Comparison of ENCODE assay signal across 2 fruit fly cellular contexts in the genomic region with DNA sequence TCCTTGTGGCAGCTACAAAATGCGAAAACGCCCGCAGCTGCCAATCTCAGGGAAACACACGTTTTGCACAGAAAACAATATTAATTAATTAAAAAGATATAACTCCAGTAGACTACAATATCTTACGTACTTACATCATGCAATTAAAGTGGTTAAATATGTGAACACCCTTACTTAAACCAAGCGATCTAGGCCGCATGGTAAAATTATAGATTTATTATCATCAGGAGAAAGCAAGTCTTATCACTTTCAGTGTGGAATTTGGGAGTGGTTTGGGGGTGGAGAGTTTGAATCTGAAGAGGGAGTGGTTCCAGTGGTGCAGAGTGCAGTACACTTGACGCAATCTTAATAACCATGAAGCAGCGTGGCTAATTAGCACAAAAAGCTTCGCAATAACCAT.
TF ChIP-seq lines count a peak whose summit lies in the region.

No protein-coding gene starts in this region.

TF ChIP-seq in whole organism, prepupa, 60 proteins besides CTCF, POLR2A, EP300 and RAD21:
- TF ChIP-seq pdm3 (GFP tag; optimal IDR thresholded peaks at IDR 0.05; lab: Kevin White, UChicago), result no peak
- TF ChIP-seq CG4318 (GFP tag; optimal IDR thresholded peaks at IDR 0.05; lab: Kevin White, UChicago), result no peak
- no peak for TF ChIP-seq OdsH (GFP tag; optimal IDR thresholded peaks at IDR 0.05; lab: Kevin White, UChicago)
- no peak for TF ChIP-seq eg (GFP tag; IDR thresholded peaks at IDR 0.05; lab: Robert Waterston, UW)
- TF ChIP-seq Eip75B (GFP tag; optimal IDR thresholded peaks at IDR 0.05; lab: Kevin White, UChicago), result no peak
- TF ChIP-seq CG3032 (tag; optimal IDR thresholded peaks at IDR 0.05; lab: Kevin White, UChicago), result peak; percentile 7
- TF ChIP-seq Hr4 (GFP tag; optimal IDR thresholded peaks at IDR 0.05; lab: Kevin White, UChicago), result no peak
- TF ChIP-seq svp (GFP tag; lab: Kevin White, UChicago), result peak; percentile 51
- TF ChIP-seq CG11294 (GFP tag; IDR thresholded peaks at IDR 0.05; lab: Robert Waterston, UW), result no peak
- TF ChIP-seq CG6854 (GFP tag; optimal IDR thresholded peaks at IDR 0.05; lab: Kevin White, UChicago), result no peak
- TF ChIP-seq spab (GFP tag; optimal IDR thresholded peaks at IDR 0.05; lab: Kevin White, UChicago), result no peak
- TF ChIP-seq CG6808 (GFP tag; optimal IDR thresholded peaks at IDR 0.05; lab: Kevin White, UChicago), result no peak
- TF ChIP-seq Lpt (GFP tag; optimal IDR thresholded peaks at IDR 0.05; lab: Kevin White, UChicago), result no peak
- no peak for TF ChIP-seq Sox102F (GFP tag; optimal IDR thresholded peaks at IDR 0.05; lab: Kevin White, UChicago)
- TF ChIP-seq CG6792 (GFP tag; optimal IDR thresholded peaks at IDR 0.05; lab: Kevin White, UChicago), result no peak
- TF ChIP-seq Sox14 (GFP tag; optimal IDR thresholded peaks at IDR 0.05; lab: Kevin White, UChicago), result no peak
- TF ChIP-seq Hr39 (GFP tag; optimal IDR thresholded peaks at IDR 0.05; lab: Kevin White, UChicago), result peak; percentile 2
- TF ChIP-seq salr (GFP tag; optimal IDR thresholded peaks at IDR 0.05; lab: Kevin White, UChicago), result no peak
- no peak for TF ChIP-seq CG8119 (GFP tag; IDR thresholded peaks at IDR 0.05; lab: Robert Waterston, UW)
- peak; percentile 40 for TF ChIP-seq Eip78C (GFP tag; lab: Kevin White, UChicago)
- no peak for TF ChIP-seq acj6 (GFP tag; optimal IDR thresholded peaks at IDR 0.05; lab: Kevin White, UChicago)
- no peak for TF ChIP-seq Gug (GFP tag; IDR thresholded peaks at IDR 0.05; lab: Robert Waterston, UW)
- TF ChIP-seq Smox (GFP tag; optimal IDR thresholded peaks at IDR 0.05; lab: Kevin White, UChicago), result no peak
- TF ChIP-seq CG10669 (GFP tag; optimal IDR thresholded peaks at IDR 0.05; lab: Kevin White, UChicago), result peak; percentile 19
- no peak for TF ChIP-seq dsx (GFP tag; optimal IDR thresholded peaks at IDR 0.05; lab: Kevin White, UChicago; ENCODE audit: poor library complexity, severe bottlenecking)
- no peak for TF ChIP-seq CG10631 (GFP tag; optimal IDR thresholded peaks at IDR 0.05; lab: Kevin White, UChicago)
- TF ChIP-seq Blimp-1 (GFP tag; optimal IDR thresholded peaks at IDR 0.05; lab: Kevin White, UChicago), result no peak
- no peak for TF ChIP-seq esn (GFP tag; optimal IDR thresholded peaks at IDR 0.05; lab: Kevin White, UChicago)
- no peak for TF ChIP-seq ss (GFP tag; optimal IDR thresholded peaks at IDR 0.05; lab: Kevin White, UChicago)
- peak; percentile 32 for TF ChIP-seq Met (GFP tag; optimal IDR thresholded peaks at IDR 0.05; lab: Kevin White, UChicago)
- no peak for TF ChIP-seq fkh (GFP tag; optimal IDR thresholded peaks at IDR 0.05; lab: Kevin White, UChicago)
- TF ChIP-seq Ets96B (tag; optimal IDR thresholded peaks at IDR 0.05; lab: Kevin White, UChicago), result peak; percentile 16
- no peak for TF ChIP-seq fd85E (GFP tag; optimal IDR thresholded peaks at IDR 0.05; lab: Kevin White, UChicago)

TF ChIP-seq in whole organism, pupa, 21 proteins besides CTCF, POLR2A, EP300 and RAD21:
- TF ChIP-seq CG4496 (GFP tag; IDR thresholded peaks at IDR 0.05; lab: Robert Waterston, UW), result 0 out of 3 replicates have a peak, but pooled peaks have one; percentile 11
- peak; percentile 55 for TF ChIP-seq CG8159 (tag; optimal IDR thresholded peaks at IDR 0.05; lab: Kevin White, UChicago)
- no peak for TF ChIP-seq rn (GFP tag; IDR thresholded peaks at IDR 0.05; lab: Robert Waterston, UW)
- TF ChIP-seq CG34367 (tag; optimal IDR thresholded peaks at IDR 0.05; lab: Kevin White, UChicago), result peak; percentile 12
- no peak for TF ChIP-seq fd96Ca (GFP tag; IDR thresholded peaks at IDR 0.05; lab: Robert Waterston, UW)
- TF ChIP-seq CG15710 (tag; optimal IDR thresholded peaks at IDR 0.05; lab: Kevin White, UChicago), result peak; percentile 15
- TF ChIP-seq CG10348 (GFP tag; IDR thresholded peaks at IDR 0.05; lab: Robert Waterston, UW), result no peak
- TF ChIP-seq gl (tag; optimal IDR thresholded peaks at IDR 0.05; lab: Kevin White, UChicago), result no peak
- peak; percentile 19 for TF ChIP-seq Pif1A (GFP tag; optimal IDR thresholded peaks at IDR 0.05; lab: Kevin White, UChicago)
